Worm (Caenorhabditis elegans): Measurements from ENCODE around the gene C04C3.4.
"Not testable (repeated sequence)": the region's sequence is repeated elsewhere in the genome, so short reads cannot be mapped to it uniquely, and the experiment has no call there.

C04C3.4 gene

ce11 chrIV:3385337-3386215, 8.6 kb upstream of the C04C3.4 start, which contains the start of gene mai-2 (continued):
- TF ChIP-seq ceh-20 (GFP tag; IDR thresholded peaks at IDR 0.05): 0 out of 2 replicates have a peak, but pooled peaks have one; percentile 20
- TF ChIP-seq nhr-28 (tag; optimal IDR thresholded peaks at IDR 0.05): peak; percentile 29
- TF ChIP-seq lsy-2 (tag; optimal IDR thresholded peaks at IDR 0.05): peak in 1 of 2 experiments; percentile 77
- peak; percentile 42 for TF ChIP-seq nhr-6 (tag; optimal IDR thresholded peaks at IDR 0.05)
- TF ChIP-seq dve-1 (tag; optimal IDR thresholded peaks at IDR 0.05; ENCODE audit: insufficient read depth): peak; percentile 58
- TF ChIP-seq hlh-30 (tag; optimal IDR thresholded peaks at IDR 0.05; ENCODE audit: insufficient read depth): peak; percentile 91
- peak; percentile 18 for TF ChIP-seq nhr-77 (tag; optimal IDR thresholded peaks at IDR 0.05)
- TF ChIP-seq mes-2 (tag; optimal IDR thresholded peaks at IDR 0.05; ENCODE audit: poor library complexity, severe bottlenecking): peak; percentile 73
- TF ChIP-seq set-16 (GFP tag; IDR thresholded peaks at IDR 0.05): peak; percentile 98
- no peak for TF ChIP-seq zfp-3 (GFP tag; conservative IDR thresholded peaks at IDR 0.05)
- peak; percentile 53 for TF ChIP-seq hmg-1.1 (GFP tag; IDR thresholded peaks at IDR 0.05)
- TF ChIP-seq mep-1 (tag; optimal IDR thresholded peaks at IDR 0.05): peak; percentile 18
- TF ChIP-seq daf-16 (GFP tag; optimal IDR thresholded peaks at IDR 0.05): no peak
- TF ChIP-seq daf-16 (tag; optimal IDR thresholded peaks at IDR 0.05): peak; percentile 77
- peak; percentile 62; the same call in 1 of the 2 replicates for TF ChIP-seq pha-4 (GFP tag; IDR thresholded peaks at IDR 0.05)
- no peak for TF ChIP-seq pha-4 (tag; optimal IDR thresholded peaks at IDR 0.05)
- peak; percentile 76 to 97 for TF ChIP-seq hif-1 (tag; optimal IDR thresholded peaks at IDR 0.05)
- peak; percentile 74 for TF ChIP-seq ama-1 (optimal IDR thresholded peaks at IDR 0.05)
- peak; percentile 93 for TF ChIP-seq aha-1 (tag)
- TF ChIP-seq rbr-2 (tag; optimal IDR thresholded peaks at IDR 0.05): peak; percentile 6
- TF ChIP-seq T20F7.1 (GFP tag; optimal IDR thresholded peaks at IDR 0.05): peak; percentile 39

DNA sequence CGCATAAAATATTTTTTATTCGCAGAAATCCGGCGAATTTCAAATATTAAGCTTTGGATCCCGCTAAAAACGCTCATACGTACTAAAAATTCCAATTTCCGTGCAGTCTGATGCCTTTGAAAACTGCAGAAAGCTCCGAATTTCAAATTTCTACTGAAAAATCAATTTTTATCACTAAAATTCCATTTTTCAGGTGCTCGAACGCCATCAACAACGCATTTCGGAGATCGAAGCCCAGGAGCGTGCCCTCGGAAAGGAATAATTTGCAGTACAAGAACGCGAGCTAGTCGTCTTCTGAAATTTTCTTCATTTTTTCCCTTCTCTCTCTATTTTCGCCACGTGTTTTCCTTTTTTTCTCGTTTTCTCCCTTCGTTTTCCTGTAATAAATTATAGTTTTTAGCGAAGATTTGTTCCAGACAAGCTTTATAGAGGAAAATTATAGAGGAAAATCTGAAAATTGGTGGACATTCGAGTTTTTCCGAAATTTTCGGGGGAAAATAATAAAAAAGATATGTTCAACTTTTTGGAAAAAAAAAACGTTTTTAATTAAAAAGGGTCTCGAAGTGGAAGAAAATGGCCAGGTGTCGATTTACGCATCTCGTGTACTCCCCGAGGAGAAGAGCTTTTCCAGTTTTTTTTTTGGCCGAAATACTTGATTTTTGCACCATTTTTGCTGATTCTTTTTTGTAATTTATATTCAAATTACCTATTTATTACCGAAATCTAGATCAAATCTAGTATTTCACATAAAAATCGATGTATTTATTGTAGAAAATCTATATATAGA, 7.5 kb upstream of the C04C3.4 start:
- TF ChIP-seq F37D6.2 (tag; optimal IDR thresholded peaks at IDR 0.05) (no peak), R02D3.7 (tag; optimal IDR thresholded peaks at IDR 0.05) (peak; percentile 22), daf-16 (GFP tag; optimal IDR thresholded peaks at IDR 0.05) (no peak), daf-16 (tag; optimal IDR thresholded peaks at IDR 0.05) (peak; percentile 26), pha-4 (GFP tag; IDR thresholded peaks at IDR 0.05) (no peak), pha-4 (tag; optimal IDR thresholded peaks at IDR 0.05) (no peak), jun-1 (tag; optimal IDR thresholded peaks at IDR 0.05) (no peak), dpl-1 (GFP tag; optimal IDR thresholded peaks at IDR 0.05) (no peak), nhr-102 (tag; optimal IDR thresholded peaks at IDR 0.05) (no peak), sdz-12 (GFP tag; optimal IDR thresholded peaks at IDR 0.05) (no peak), unc-62 (GFP tag; optimal IDR thresholded peaks at IDR 0.05 in 1 of 2) (peak in 1 of 2 experiments; percentile 92), unc-62 (tag; optimal IDR thresholded peaks at IDR 0.05) (no peak), nhr-237 (tag; optimal IDR thresholded peaks at IDR 0.05) (no peak), lin-39 (tag; optimal IDR thresholded peaks at IDR 0.05) (no peak), lin-38 (GFP tag; IDR thresholded peaks at IDR 0.05) (peak; percentile 32; the same call in 1 of the 2 replicates), aha-1 (tag) (peak; percentile 93), zfp-3 (GFP tag; conservative IDR thresholded peaks at IDR 0.05) (0 out of 2 replicates have a peak, but pooled peaks have one; percentile 50)

- not testable (repeated sequence) for TF ChIP-seq php-3, hmg-1.1, lin-38 (GFP tag; IDR thresholded peaks at IDR 0.05)
These were observed 4.2 kb upstream of the C04C3.4 start, which contains the start of gene B0546.5 for ce11 chrIV:3389999-3390398. TSS of gene B0546.5 (minus strand) at chrIV:3390099.
